Fruit fly (Drosophila melanogaster) whole organism, pupa: Measurements from ENCODE around the gene NELF-B.

Experiments used
- CG14655 ChIP-seq: fragments of 200-800 bp; sonication (Bioruptor generic); optimal IDR thresholded peaks from 3 replicates; lab custom pipeline; 2017; ENCODE audit warnings: mild to moderate bottlenecking, missing biosample characterization, missing genetic modification reagents, missing genetic modification characterization
- CG32121 ChIP-seq: fragments of 200-800 bp; sonication (Bioruptor generic); IDR thresholded peaks from 2 replicates; pipeline ENCODE4 v1.3.6; 2022; ENCODE audit warnings: missing biosample characterization, missing genetic modification characterization
- CG34367 ChIP-seq: fragments of 200-800 bp; sonication (Bioruptor generic); optimal IDR thresholded peaks from 2 replicates; lab custom pipeline; 2018; ENCODE audit warnings: missing biosample characterization, mild to moderate bottlenecking, missing genetic modification characterization
- CG4496 ChIP-seq: fragments of 200-800 bp; sonication (Bioruptor generic); IDR thresholded peaks from 3 replicates; pipeline ENCODE4 v1.3.6; 2022; ENCODE audit warnings: missing biosample characterization, missing genetic modification characterization
- CG8301 ChIP-seq: fragments of 200-800 bp; sonication (Bioruptor generic); optimal IDR thresholded peaks from 2 replicates; lab custom pipeline; 2018; ENCODE audit warnings: missing biosample characterization, mild to moderate bottlenecking, missing genetic modification characterization
- D1 ChIP-seq: fragments of 200-800 bp; sonication (Bioruptor generic); optimal IDR thresholded peaks from 2 replicates; lab custom pipeline; 2018; ENCODE audit warnings: missing biosample characterization, mild to moderate bottlenecking, missing genetic modification characterization, moderate library complexity
- fd96Ca ChIP-seq: fragments of 200-800 bp; sonication (Bioruptor generic); IDR thresholded peaks from 3 replicates; pipeline ENCODE4 v1.3.6; 2022; ENCODE audit warnings: missing biosample characterization, missing genetic modification characterization
- rn ChIP-seq: fragments of 200-800 bp; sonication (Bioruptor generic); IDR thresholded peaks from 2 replicates; pipeline ENCODE4 v1.3.6; 2022; ENCODE audit warnings: missing biosample characterization, missing genetic modification characterization

DNA sequence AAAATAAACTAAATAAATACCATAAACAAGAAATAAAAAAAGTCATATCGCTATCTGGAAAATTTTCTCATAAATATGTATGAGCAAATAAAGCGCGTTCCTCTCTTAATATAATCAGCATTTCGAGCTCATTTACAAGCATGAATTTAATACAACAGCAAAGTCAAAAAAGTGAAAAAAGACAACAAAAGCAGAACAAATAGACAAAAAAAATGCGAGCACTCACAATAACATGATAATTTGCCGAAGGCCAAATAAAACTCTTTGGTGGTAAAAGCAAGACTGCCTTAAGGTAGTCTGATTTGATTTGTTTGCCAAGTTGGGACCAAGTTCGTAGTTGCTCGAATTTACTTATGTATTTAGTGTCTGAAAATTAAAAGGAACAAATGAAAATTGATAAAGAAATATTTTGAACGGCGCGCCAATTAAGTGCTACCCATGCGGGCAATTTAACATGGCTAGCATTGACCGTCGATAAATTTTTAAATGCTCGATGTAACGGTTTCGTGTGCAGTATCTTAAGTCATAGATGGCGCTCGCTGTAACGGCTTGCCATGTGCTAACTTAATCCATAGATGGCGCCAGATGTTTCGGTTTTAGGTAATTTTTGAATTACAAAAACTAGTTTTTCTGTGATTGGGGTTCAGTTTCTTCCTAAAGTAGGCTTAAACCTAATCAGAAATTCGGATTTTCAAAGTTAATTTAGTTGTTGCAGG is 17.6 kb downstream of the NELF-B start:
- TF ChIP-seq D1 = no peak
- TF ChIP-seq CG34367 = no peak
- no peak for TF ChIP-seq fd96Ca (GFP tag; lab: Robert Waterston, UW)
- TF ChIP-seq CG32121 = no peak
- TF ChIP-seq rn (GFP tag; lab: Robert Waterston, UW) = no peak
- no peak for TF ChIP-seq CG14655 (GFP tag; lab: Kevin White, UChicago)
- TF ChIP-seq CG8301 (tag; lab: Kevin White, UChicago) = no peak
- TF ChIP-seq CG4496 (GFP tag; lab: Robert Waterston, UW) = no peak
